Fruit fly (Drosophila melanogaster) whole organism, pupa: Measurements from ENCODE around the gene CtsB.

Experiments used
- CG10348 ChIP-seq: fragments of 200-800 bp; sonication (Bioruptor generic); IDR thresholded peaks from 2 replicates; pipeline ENCODE4 v1.3.6; 2022; ENCODE audit warnings: missing biosample characterization, missing genetic modification characterization
- CG12605 ChIP-seq: fragments of 200-800 bp; sonication (Bioruptor generic); IDR thresholded peaks from 2 replicates; pipeline ENCODE4 v1.3.6; 2022; ENCODE audit warnings: missing biosample characterization, missing genetic modification characterization
- CG13204 ChIP-seq: fragments of 200-800 bp; sonication (Bioruptor generic); optimal IDR thresholded peaks from 2 replicates; lab custom pipeline; 2018; ENCODE audit warnings: missing biosample characterization, mild to moderate bottlenecking, missing genetic modification characterization, moderate library complexity
- CG14655 ChIP-seq: fragments of 200-800 bp; sonication (Bioruptor generic); optimal IDR thresholded peaks from 3 replicates; lab custom pipeline; 2017; ENCODE audit warnings: mild to moderate bottlenecking, missing biosample characterization, missing genetic modification reagents, missing genetic modification characterization
- CG15710 ChIP-seq: fragments of 200-800 bp; sonication (Bioruptor generic); optimal IDR thresholded peaks from 2 replicates; lab custom pipeline; 2018; ENCODE audit warnings: missing biosample characterization, mild to moderate bottlenecking, missing genetic modification characterization, moderate library complexity
- CG17806 ChIP-seq: fragments of 200-800 bp; sonication (Bioruptor generic); optimal IDR thresholded peaks from 2 replicates; lab custom pipeline; 2018; ENCODE audit warnings: missing biosample characterization, mild to moderate bottlenecking, missing genetic modification characterization, moderate library complexity
- CG32121 ChIP-seq: fragments of 200-800 bp; sonication (Bioruptor generic); IDR thresholded peaks from 2 replicates; pipeline ENCODE4 v1.3.6; 2022; ENCODE audit warnings: missing biosample characterization, missing genetic modification characterization
- CG34367 ChIP-seq: fragments of 200-800 bp; sonication (Bioruptor generic); optimal IDR thresholded peaks from 2 replicates; lab custom pipeline; 2018; ENCODE audit warnings: missing biosample characterization, mild to moderate bottlenecking, missing genetic modification characterization
- CG4496 ChIP-seq: fragments of 200-800 bp; sonication (Bioruptor generic); IDR thresholded peaks from 3 replicates; pipeline ENCODE4 v1.3.6; 2022; ENCODE audit warnings: missing biosample characterization, missing genetic modification characterization
- CG8159 ChIP-seq: fragments of 200-800 bp; sonication (Bioruptor generic); optimal IDR thresholded peaks from 3 replicates; lab custom pipeline; 2018; ENCODE audit warnings: missing biosample characterization, mild to moderate bottlenecking, missing genetic modification characterization, moderate library complexity
- CG8301 ChIP-seq: fragments of 200-800 bp; sonication (Bioruptor generic); optimal IDR thresholded peaks from 2 replicates; lab custom pipeline; 2018; ENCODE audit warnings: missing biosample characterization, mild to moderate bottlenecking, missing genetic modification characterization
- CG9948 ChIP-seq: fragments of 200-800 bp; sonication (Bioruptor generic); optimal IDR thresholded peaks from 2 replicates; lab custom pipeline; 2018; ENCODE audit warnings: missing biosample characterization, mild to moderate bottlenecking, missing genetic modification characterization, moderate library complexity
- D1 ChIP-seq: fragments of 200-800 bp; sonication (Bioruptor generic); optimal IDR thresholded peaks from 2 replicates; lab custom pipeline; 2018; ENCODE audit warnings: missing biosample characterization, mild to moderate bottlenecking, missing genetic modification characterization, moderate library complexity
- EcR ChIP-seq: fragments of 200-800 bp; sonication (Bioruptor generic); optimal IDR thresholded peaks from 3 replicates; lab custom pipeline; 2019; ENCODE audit warnings: missing biosample characterization, missing genetic modification characterization, mild to moderate bottlenecking, moderate library complexity, missing genetic modification reagents
- Ets98B ChIP-seq: fragments of 200-800 bp; sonication (Bioruptor generic); IDR thresholded peaks from 2 replicates; pipeline ENCODE4 v1.3.6; 2022; ENCODE audit warnings: missing biosample characterization, missing genetic modification characterization
- Pif1A ChIP-seq: fragments of 200-800 bp; sonication (Bioruptor generic); optimal IDR thresholded peaks from 3 replicates; lab custom pipeline; 2016; ENCODE audit warnings: missing biosample characterization, missing genetic modification characterization
- Pif1B ChIP-seq: fragments of 200-800 bp; sonication (Bioruptor generic); optimal IDR thresholded peaks from 3 replicates; lab custom pipeline; 2016; ENCODE audit warnings: missing biosample characterization, missing genetic modification characterization
- Snoo ChIP-seq: fragments of 200-800 bp; sonication (Bioruptor generic); optimal IDR thresholded peaks from 3 replicates; lab custom pipeline; 2017; ENCODE audit warnings: missing biosample characterization, mild to moderate bottlenecking, missing genetic modification characterization, inconsistent platforms
- fd96Ca ChIP-seq: fragments of 200-800 bp; sonication (Bioruptor generic); IDR thresholded peaks from 3 replicates; pipeline ENCODE4 v1.3.6; 2022; ENCODE audit warnings: missing biosample characterization, missing genetic modification characterization
- gl ChIP-seq: fragments of 200-800 bp; sonication (Bioruptor generic); optimal IDR thresholded peaks from 2 replicates; lab custom pipeline; 2018; ENCODE audit warnings: missing biosample characterization, mild to moderate bottlenecking, missing genetic modification characterization
- rn ChIP-seq: fragments of 200-800 bp; sonication (Bioruptor generic); IDR thresholded peaks from 2 replicates; pipeline ENCODE4 v1.3.6; 2022; ENCODE audit warnings: missing biosample characterization, missing genetic modification characterization

CtsB gene

DNA sequence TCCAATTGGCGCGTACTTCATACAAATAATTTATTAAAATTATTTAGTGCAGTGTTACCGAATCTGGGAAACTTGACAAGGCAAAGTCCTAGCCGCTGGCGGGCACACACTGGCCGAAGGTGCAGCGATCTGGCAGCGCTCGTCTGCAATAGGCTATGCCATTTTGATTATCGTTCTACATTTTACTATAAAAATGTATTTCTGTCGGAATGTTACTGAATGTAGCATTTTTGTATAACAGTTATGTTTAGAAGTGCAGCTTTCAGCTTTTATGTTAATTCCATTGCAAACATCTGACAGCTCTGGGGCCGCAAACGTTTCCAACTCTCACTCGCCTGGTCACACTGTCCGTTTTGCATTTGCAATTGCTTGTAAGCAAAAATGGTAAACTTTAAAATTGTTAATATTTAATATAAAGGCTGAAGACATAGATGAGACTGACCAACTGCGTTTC, 37.3 kb downstream of the CtsB start, which contains the start of gene Grip91:
Gene Grip91 (minus strand): TSS at position 85 of the 454 bp plus-strand sequence.
- TF ChIP-seq D1 (no peak), CG13204 (no peak), Pif1B (GFP tag; lab: Kevin White, UChicago) (no peak), CG4496 (GFP tag; lab: Robert Waterston, UW) (no peak), CG9948 (tag; lab: Kevin White, UChicago) (no peak), fd96Ca (GFP tag; lab: Robert Waterston, UW) (no peak), Pif1A (GFP tag; lab: Kevin White, UChicago) (no peak), Ets98B (GFP tag; lab: Robert Waterston, UW) (no peak), EcR (GFP tag; lab: Kevin White, UChicago) (no peak), Snoo (tag; lab: Kevin White, UChicago) (no peak), gl (no peak), rn (GFP tag; lab: Robert Waterston, UW) (no peak), CG15710 (tag; lab: Kevin White, UChicago) (no peak), CG32121 (GFP tag; lab: Robert Waterston, UW) (no peak)

DNA sequence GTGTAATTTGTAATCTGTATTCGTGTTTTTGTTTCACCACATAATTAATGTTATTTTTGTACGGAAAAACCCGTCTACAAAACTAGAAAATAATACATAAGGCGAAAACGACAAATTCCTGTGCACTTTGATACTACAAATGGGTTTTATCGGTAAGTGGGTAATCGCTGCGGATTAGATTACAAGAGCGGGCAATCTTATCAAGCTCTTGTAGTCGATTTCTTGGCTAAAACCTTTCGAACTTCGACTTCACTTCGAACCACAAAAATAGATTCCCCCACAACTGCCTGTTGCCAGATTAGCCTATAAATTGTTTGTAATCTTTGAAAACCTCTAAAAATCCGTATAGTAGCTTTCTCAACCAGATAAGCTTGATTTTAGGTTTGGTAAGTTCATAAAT, 41.0 kb downstream of the CtsB start:
- TF ChIP-seq CG8301 (tag; lab: Kevin White, UChicago), result no peak
- no peak for TF ChIP-seq CG12605
- no peak for TF ChIP-seq EcR (GFP tag; lab: Kevin White, UChicago)
- TF ChIP-seq fd96Ca (GFP tag; lab: Robert Waterston, UW), result no peak
- no peak for TF ChIP-seq rn (GFP tag; lab: Robert Waterston, UW)
- TF ChIP-seq CG17806 (tag; lab: Kevin White, UChicago), result no peak
- TF ChIP-seq Pif1B (GFP tag; lab: Kevin White, UChicago), result no peak
- no peak for TF ChIP-seq CG10348 (GFP tag; lab: Robert Waterston, UW)
- no peak for TF ChIP-seq CG4496 (GFP tag; lab: Robert Waterston, UW)
- no peak for TF ChIP-seq CG14655
- no peak for TF ChIP-seq Snoo (tag; lab: Kevin White, UChicago)

DNA sequence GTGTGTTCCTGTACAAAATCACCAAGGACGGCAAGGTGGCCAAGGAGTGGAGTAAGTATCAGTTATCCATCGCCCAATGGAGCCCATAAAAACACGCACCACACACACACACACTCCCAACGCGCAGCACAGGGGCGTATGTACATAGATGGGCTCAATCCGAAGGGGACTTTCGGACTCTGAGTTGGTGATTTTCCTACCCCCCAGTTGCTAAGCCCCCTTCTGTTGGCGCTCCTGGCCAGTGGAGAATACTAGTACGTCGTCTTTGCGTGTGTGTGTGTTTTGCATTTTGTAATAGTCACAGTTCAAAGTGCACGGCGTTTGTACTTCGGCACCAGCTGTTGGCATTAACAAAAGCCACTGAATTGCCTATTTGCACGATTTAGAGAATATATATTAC, 41.9 kb downstream of the CtsB start:
- TF ChIP-seq CG12605 (peak; percentile 73), CG32121 (GFP tag; lab: Robert Waterston, UW) (peak; percentile 76; the same call in 1 of the 2 replicates), CG8301 (tag; lab: Kevin White, UChicago) (peak; percentile 80), CG4496 (GFP tag; lab: Robert Waterston, UW) (peak; percentile 96), CG9948 (tag; lab: Kevin White, UChicago) (peak; percentile 69), Ets98B (GFP tag; lab: Robert Waterston, UW) (peak; percentile 92), fd96Ca (GFP tag; lab: Robert Waterston, UW) (peak; percentile 93), CG10348 (GFP tag; lab: Robert Waterston, UW) (peak; percentile 55; the same call in 1 of the 2 replicates), gl (peak; percentile 80), CG15710 (tag; lab: Kevin White, UChicago) (peak; percentile 78), rn (GFP tag; lab: Robert Waterston, UW) (peak; percentile 76), CG8159 (tag; lab: Kevin White, UChicago) (peak; percentile 74), CG34367 (tag; lab: Kevin White, UChicago) (peak; percentile 78), Snoo (tag; lab: Kevin White, UChicago) (peak; percentile 49), Pif1A (GFP tag; lab: Kevin White, UChicago) (peak; percentile 82), EcR (GFP tag; lab: Kevin White, UChicago) (no peak), CG17806 (tag; lab: Kevin White, UChicago) (peak; percentile 77), D1 (peak; percentile 40), Pif1B (GFP tag; lab: Kevin White, UChicago) (peak; percentile 84), CG14655 (peak; percentile 79), CG13204 (peak; percentile 83)

DNA sequence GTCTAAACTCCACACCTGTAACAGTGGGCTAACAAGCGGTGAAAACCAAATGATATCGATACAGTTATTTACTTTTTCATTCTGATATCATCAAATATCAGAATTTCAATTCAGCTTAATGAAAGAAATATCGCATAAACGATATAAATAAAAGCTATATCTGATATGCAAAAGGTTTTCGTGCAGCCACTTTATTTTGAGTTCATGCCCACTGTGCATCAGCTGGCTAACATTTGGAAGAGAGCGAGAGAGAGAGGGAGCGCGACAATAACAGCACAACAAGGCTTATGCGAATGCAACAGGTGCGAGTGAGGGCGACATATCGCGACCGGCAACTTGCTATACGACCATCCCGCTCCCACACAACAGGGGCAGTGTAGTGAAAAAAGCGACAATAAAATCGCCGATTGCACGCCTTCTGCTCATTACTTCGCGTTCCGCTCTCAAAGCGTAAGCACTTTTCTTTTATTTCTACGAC, 42.5 kb downstream of the CtsB start, which contains the start of gene CG11151:
Gene CG11151 (plus strand): TSS at position 334 of the 478 bp plus-strand sequence.
- peak; percentile 85 for TF ChIP-seq rn (GFP tag; lab: Robert Waterston, UW)
- peak; percentile 77 for TF ChIP-seq D1
- TF ChIP-seq CG4496 (GFP tag; lab: Robert Waterston, UW), result peak; percentile 98
- peak; percentile 95 for TF ChIP-seq CG32121 (GFP tag; lab: Robert Waterston, UW)
- peak; percentile 97 for TF ChIP-seq Pif1A (GFP tag; lab: Kevin White, UChicago)
- TF ChIP-seq fd96Ca (GFP tag; lab: Robert Waterston, UW), result peak; percentile 92
- peak; percentile 97 for TF ChIP-seq CG14655
- peak; percentile 96 for TF ChIP-seq Pif1B (GFP tag; lab: Kevin White, UChicago)
- TF ChIP-seq Snoo (tag; lab: Kevin White, UChicago), result peak; percentile 97
- peak; percentile 97 for TF ChIP-seq CG8301 (tag; lab: Kevin White, UChicago)
- TF ChIP-seq CG10348 (GFP tag; lab: Robert Waterston, UW), result peak; percentile 81
- peak; percentile 94 for TF ChIP-seq CG12605
- TF ChIP-seq CG13204, result peak; percentile 92
- TF ChIP-seq gl, result peak; percentile 95
- peak; percentile 96 for TF ChIP-seq CG8159 (tag; lab: Kevin White, UChicago)
- peak; percentile 35 for TF ChIP-seq EcR (GFP tag; lab: Kevin White, UChicago)
- peak; percentile 98 for TF ChIP-seq CG34367 (tag; lab: Kevin White, UChicago)
- TF ChIP-seq CG17806 (tag; lab: Kevin White, UChicago), result peak; percentile 97
- peak; percentile 96 for TF ChIP-seq Ets98B (GFP tag; lab: Robert Waterston, UW)
- TF ChIP-seq CG15710 (tag; lab: Kevin White, UChicago), result peak; percentile 96
- peak; percentile 97 for TF ChIP-seq CG9948 (tag; lab: Kevin White, UChicago)

DNA sequence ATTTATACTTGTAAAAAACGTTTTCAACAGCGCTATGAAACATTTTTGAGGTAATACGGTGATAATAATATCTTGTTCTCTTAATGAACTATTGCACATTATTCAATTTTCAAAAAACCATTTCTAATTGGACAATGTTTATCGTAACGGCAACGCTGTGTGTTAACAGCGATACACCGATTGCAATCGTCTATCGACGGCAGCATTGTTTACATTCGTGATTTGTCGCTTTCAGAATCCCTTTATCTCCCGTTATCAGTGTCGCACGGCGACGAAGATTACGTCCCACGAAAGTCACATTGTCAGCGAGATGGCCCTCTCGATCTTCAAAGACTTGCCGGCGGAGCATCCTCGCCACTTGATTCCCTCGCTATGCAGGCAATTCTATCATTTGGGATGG, 44.0 kb downstream of the CtsB start, which contains the start of gene CG11134:
Gene CG11134 (plus strand): TSS at position 4 of the 400 bp plus-strand sequence.
- no peak for TF ChIP-seq CG34367 (tag; lab: Kevin White, UChicago)
- TF ChIP-seq CG14655, result no peak
- no peak for TF ChIP-seq Ets98B (GFP tag; lab: Robert Waterston, UW)
- no peak for TF ChIP-seq Pif1B (GFP tag; lab: Kevin White, UChicago)
- no peak for TF ChIP-seq CG17806 (tag; lab: Kevin White, UChicago)
- TF ChIP-seq CG8301 (tag; lab: Kevin White, UChicago), result no peak
- no peak for TF ChIP-seq D1
- no peak for TF ChIP-seq EcR (GFP tag; lab: Kevin White, UChicago)
- no peak for TF ChIP-seq CG15710 (tag; lab: Kevin White, UChicago)
- no peak for TF ChIP-seq Pif1A (GFP tag; lab: Kevin White, UChicago)
- TF ChIP-seq CG8159 (tag; lab: Kevin White, UChicago), result no peak
- no peak for TF ChIP-seq CG12605
- TF ChIP-seq fd96Ca (GFP tag; lab: Robert Waterston, UW), result no peak
- TF ChIP-seq Snoo (tag; lab: Kevin White, UChicago), result no peak
- TF ChIP-seq CG10348 (GFP tag; lab: Robert Waterston, UW), result no peak
- TF ChIP-seq CG13204, result no peak
- TF ChIP-seq CG4496 (GFP tag; lab: Robert Waterston, UW), result no peak
